Worm (Caenorhabditis elegans) whole organism, mixed stage, embryonic: Measurements from ENCODE around the gene cest-12.

Experiments used
- ces-1 ChIP-seq: fragments of 150-350 bp; optimal IDR thresholded peaks from 2 replicates; lab custom pipeline; 2014; ENCODE audit warnings: missing biosample characterization, missing genetic modification reagents, missing genetic modification characterization
- elt-1 ChIP-seq: sonication (generic microtip); optimal IDR thresholded peaks from 2 replicates; lab custom pipeline; 2017; ENCODE audit warnings: missing genetic modification characterization, mild to moderate bottlenecking, missing compliant biosample characterization, antibody characterized with exemption, moderate library complexity, borderline replicate concordance; ENCODE audit not compliant: insufficient read depth
- snpc-4 ChIP-seq: fragments of 150-350 bp; optimal IDR thresholded peaks from 2 replicates; lab custom pipeline; 2014; ENCODE audit warnings: missing biosample characterization, missing genetic modification characterization

DNA sequence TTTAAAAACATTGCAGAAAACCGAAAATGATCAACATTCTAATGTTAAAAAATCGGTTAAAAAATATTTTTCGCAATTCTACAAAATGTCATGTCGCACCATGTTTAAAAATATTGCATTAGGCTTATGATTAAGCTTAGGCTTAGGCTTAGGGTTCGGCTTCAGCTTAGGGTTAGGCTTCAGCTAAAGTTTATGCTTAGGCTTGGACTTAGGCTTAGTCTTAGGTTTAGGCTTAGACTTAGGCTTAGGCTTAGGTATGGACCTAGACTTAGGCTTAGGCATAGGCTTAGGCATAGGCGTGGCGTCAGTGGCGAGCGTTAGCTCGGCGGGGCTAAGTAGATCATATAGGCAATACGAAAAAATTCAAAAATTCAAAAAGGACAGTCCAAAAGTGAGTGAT lies 17.1 kb upstream of the cest-12 start:
- no peak for TF ChIP-seq ces-1 (GFP tag; lab: Kevin White, UChicago)
- TF ChIP-seq elt-1 (tag; lab: Kevin White, UChicago), result no peak
- TF ChIP-seq snpc-4 (tag; lab: Kevin White, UChicago), result no peak
